Worm (Caenorhabditis elegans) whole organism, early embryonic: ENCODE measurements around the gene K12H6.12.

Source experiments
- aly-1 ChIP-seq: sonication (generic microtip); optimal IDR thresholded peaks from 2 replicates; lab custom pipeline; 2016; ENCODE audit warnings: missing genetic modification characterization, missing compliant biosample characterization
- ama-1 ChIP-seq: fragments of 150-350 bp; optimal IDR thresholded peaks from 2 replicates; lab custom pipeline; 2014
- ceh-13 ChIP-seq: fragments of 200-800 bp; sonication (Bioruptor generic); optimal IDR thresholded peaks from 2 replicates; lab custom pipeline; 2018; ENCODE audit warnings: mild to moderate bottlenecking, missing genetic modification characterization, missing compliant biosample characterization
- ceh-36 ChIP-seq: sonication (generic microtip); optimal IDR thresholded peaks from 2 replicates; lab custom pipeline; 2016; ENCODE audit warnings: missing genetic modification characterization, inconsistent platforms, missing compliant biosample characterization
- flt-1 ChIP-seq: fragments of 200-800 bp; sonication (Bioruptor generic); IDR thresholded peaks from 2 replicates; pipeline ENCODE4 v1.3.6; 2022; ENCODE audit warnings: missing genetic modification characterization, missing compliant biosample characterization
- hmbx-1 ChIP-seq: sonication (generic microtip); optimal IDR thresholded peaks from 2 replicates; lab custom pipeline; 2016; ENCODE audit warnings: mild to moderate bottlenecking, missing genetic modification characterization, missing compliant biosample characterization
- hnd-1 ChIP-seq: sonication (generic microtip); optimal IDR thresholded peaks from 2 replicates; lab custom pipeline; 2016; ENCODE audit warnings: missing genetic modification characterization, missing compliant biosample characterization
- tbx-11 ChIP-seq: fragments of 200-800 bp; sonication (Bioruptor generic); IDR thresholded peaks from 2 replicates; pipeline ENCODE4 v1.3.6; 2022; ENCODE audit warnings: missing genetic modification characterization, missing compliant biosample characterization
- tra-4 ChIP-seq: sonication (generic microtip); optimal IDR thresholded peaks from 2 replicates; lab custom pipeline; 2017; ENCODE audit warnings: missing genetic modification characterization, missing compliant biosample characterization

ce11 chrII:2827859-2828403 lies 20.0 kb downstream of the K12H6.12 start, which contains the start of gene K12H6.8:
- TF ChIP-seq flt-1 (GFP tag; lab: Robert Waterston, UW) (no peak), tra-4 (no peak), ama-1 (lab: Kevin White, UChicago) (peak; percentile 73), tbx-11 (GFP tag; lab: Robert Waterston, UW) (no peak), hnd-1 (tag; lab: Kevin White, UChicago) (no peak), aly-1 (tag; lab: Kevin White, UChicago) (no peak), ceh-13 (no peak), hmbx-1 (tag; lab: Kevin White, UChicago) (no peak), ceh-36 (tag; lab: Kevin White, UChicago) (no peak)
